Fruit fly (Drosophila melanogaster): ENCODE measurements around the gene Wnt5.

The Wnt5 gene

dm6 chrX:18552451-18552850 lies 47.2 kb upstream of the Wnt5 start (continued):
- no peak for TF ChIP-seq CG6683 (GFP tag; optimal IDR thresholded peaks at IDR 0.05)
- TF ChIP-seq D19A (tag; optimal IDR thresholded peaks at IDR 0.05) = no peak
- TF ChIP-seq emc (GFP tag; optimal IDR thresholded peaks at IDR 0.05) = no peak
- no peak for TF ChIP-seq mirr (GFP tag; optimal IDR thresholded peaks at IDR 0.05)
- peak; percentile 53 for TF ChIP-seq CG10979 (tag; optimal IDR thresholded peaks at IDR 0.05)
- peak; percentile 50 for TF ChIP-seq Ssrp (tag; optimal IDR thresholded peaks at IDR 0.05)
- no peak for TF ChIP-seq CG7928 (GFP tag; optimal IDR thresholded peaks at IDR 0.05)
- TF ChIP-seq cad (GFP tag; optimal IDR thresholded peaks at IDR 0.05) = no peak
- no peak for TF ChIP-seq ssp (GFP tag; IDR thresholded peaks at IDR 0.05)
- peak; percentile 61 for TF ChIP-seq Sox102F (GFP tag; optimal IDR thresholded peaks at IDR 0.05)
- TF ChIP-seq CG11247 (GFP tag; IDR thresholded peaks at IDR 0.05) = no peak
- TF ChIP-seq Lhr (GFP tag; optimal IDR thresholded peaks at IDR 0.05) = peak; percentile 10
- no peak for TF ChIP-seq CG10274 (GFP tag; optimal IDR thresholded peaks at IDR 0.05)
- no peak for TF ChIP-seq B-H1 (GFP tag; IDR thresholded peaks at IDR 0.05)
- TF ChIP-seq CG14014 (GFP tag; IDR thresholded peaks at IDR 0.05) = no peak
- TF ChIP-seq wor (GFP tag; IDR thresholded peaks at IDR 0.05) = peak; percentile 34; the same call in 1 of the 2 replicates
- TF ChIP-seq sens-2 (GFP tag; IDR thresholded peaks at IDR 0.05) = no peak
- TF ChIP-seq Hr3 (GFP tag; optimal IDR thresholded peaks at IDR 0.05) = peak; percentile 22
- no peak for TF ChIP-seq yki (optimal IDR thresholded peaks at IDR 0.05)
- TF ChIP-seq CG15269 (tag; optimal IDR thresholded peaks at IDR 0.05) = peak; percentile 19
- TF ChIP-seq Adf1 (GFP tag; IDR thresholded peaks at IDR 0.05) = no peak
- peak; percentile 26; the same call in 1 of the 2 replicates for TF ChIP-seq CG4404 (GFP tag; IDR thresholded peaks at IDR 0.05)
- no peak for TF ChIP-seq sim (GFP tag; IDR thresholded peaks at IDR 0.05)
- no peak for TF ChIP-seq HLHmδ (GFP tag; optimal IDR thresholded peaks at IDR 0.05)
- no peak for TF ChIP-seq CG17186 (GFP tag; optimal IDR thresholded peaks at IDR 0.05)
- TF ChIP-seq CG2712 (tag; optimal IDR thresholded peaks at IDR 0.05) = peak; percentile 55
- no peak for TF ChIP-seq CG10147 (GFP tag; optimal IDR thresholded peaks at IDR 0.05)
- TF ChIP-seq Doc3 (GFP tag; IDR thresholded peaks at IDR 0.05; ENCODE audit: partially characterized antibody) = no peak
- TF ChIP-seq CG8924 (tag; optimal IDR thresholded peaks at IDR 0.05) = no peak
- TF ChIP-seq CG34376 (GFP tag; optimal IDR thresholded peaks at IDR 0.05) = no peak
- TF ChIP-seq CG3281 (GFP tag; optimal IDR thresholded peaks at IDR 0.05) = no peak
- no peak for TF ChIP-seq tll (GFP tag; optimal IDR thresholded peaks at IDR 0.05)
- no peak for TF ChIP-seq bbx (GFP tag; IDR thresholded peaks at IDR 0.05; ENCODE audit: partially characterized antibody)
- no peak for TF ChIP-seq tna (GFP tag; IDR thresholded peaks at IDR 0.05; ENCODE audit: partially characterized antibody)
- TF ChIP-seq Chrac-16 (GFP tag; optimal IDR thresholded peaks at IDR 0.05) = no peak
- no peak for TF ChIP-seq Dip2 (GFP tag; IDR thresholded peaks at IDR 0.05)
- TF ChIP-seq NFAT (GFP tag; IDR thresholded peaks at IDR 0.05) = no peak
- TF ChIP-seq shn (GFP tag; optimal IDR thresholded peaks at IDR 0.05) = peak; percentile 4
- no peak for TF ChIP-seq CG12219 (GFP tag; optimal IDR thresholded peaks at IDR 0.05)
- no peak for TF ChIP-seq eyg (GFP tag; optimal IDR thresholded peaks at IDR 0.05)
- TF ChIP-seq Nf-YB (GFP tag; optimal IDR thresholded peaks at IDR 0.05) = no peak
- TF ChIP-seq CG13624 (GFP tag; optimal IDR thresholded peaks at IDR 0.05) = no peak
- TF ChIP-seq CG14441 (GFP tag; IDR thresholded peaks at IDR 0.05) = no peak
- no peak for TF ChIP-seq Gsc (GFP tag; IDR thresholded peaks at IDR 0.05)
- TF ChIP-seq zen2 (GFP tag; IDR thresholded peaks at IDR 0.05; ENCODE audit: partially characterized antibody) = no peak
- no peak for TF ChIP-seq CG4707 (GFP tag; optimal IDR thresholded peaks at IDR 0.05)
- no peak for TF ChIP-seq ranshi (GFP tag; IDR thresholded peaks at IDR 0.05)
- TF ChIP-seq slbo (GFP tag; IDR thresholded peaks at IDR 0.05) = no peak
- TF ChIP-seq kay (GFP tag; optimal IDR thresholded peaks at IDR 0.05) = no peak
- TF ChIP-seq zf30C (GFP tag; optimal IDR thresholded peaks at IDR 0.05) = peak; percentile 32
- TF ChIP-seq CG9609 (GFP tag; optimal IDR thresholded peaks at IDR 0.05) = no peak
- no peak for TF ChIP-seq Sry-β (GFP tag; optimal IDR thresholded peaks at IDR 0.05)

All from whole organism, embryonic.